Worm (Caenorhabditis elegans) whole organism, young adult: Measurements from ENCODE around the gene Y48G9A.11.

Source experiments
- B0019.2 ChIP-seq: fragments of 200-800 bp; sonication (Bioruptor generic); conservative IDR thresholded peaks from 2 replicates; pipeline ENCODE4 v1.3.6; 2022; ENCODE audit warnings: missing genetic modification reagents, missing genetic modification characterization, missing compliant biosample characterization
- C06A6.2 ChIP-seq: fragments of 200-800 bp; sonication (Bioruptor generic); conservative IDR thresholded peaks from 2 replicates; pipeline ENCODE4 v1.3.6; 2022; ENCODE audit warnings: missing genetic modification characterization, missing compliant biosample characterization
- D2030.7 ChIP-seq: fragments of 200-800 bp; sonication (Bioruptor generic); IDR thresholded peaks from 2 replicates; pipeline ENCODE4 v1.3.6; 2022; ENCODE audit warnings: missing genetic modification reagents, missing genetic modification characterization, missing compliant biosample characterization
- F10E7.11 ChIP-seq: sonication (generic microtip); optimal IDR thresholded peaks from 2 replicates; lab custom pipeline; 2017; ENCODE audit warnings: mild to moderate bottlenecking, missing genetic modification characterization, moderate library complexity, missing compliant biosample characterization
- F52B5.7 ChIP-seq: sonication (generic microtip); optimal IDR thresholded peaks from 2 replicates; lab custom pipeline; 2016; ENCODE audit warnings: mild to moderate bottlenecking, missing genetic modification characterization, missing compliant biosample characterization
- K11D2.4 ChIP-seq: fragments of 200-800 bp; sonication (Bioruptor generic); IDR thresholded peaks from 2 replicates; pipeline ENCODE4 v1.3.6; 2022; ENCODE audit warnings: missing genetic modification reagents, missing genetic modification characterization, missing compliant biosample characterization
- T26A5.8 ChIP-seq: sonication (generic microtip); optimal IDR thresholded peaks from 2 replicates; lab custom pipeline; 2016; ENCODE audit warnings: missing genetic modification characterization, missing compliant biosample characterization
- Y53G8AR.9 ChIP-seq: fragments of 200-800 bp; sonication (Bioruptor generic); conservative IDR thresholded peaks from 2 replicates; pipeline ENCODE4 v1.3.6; 2022; ENCODE audit warnings: missing genetic modification reagents, missing genetic modification characterization, missing compliant biosample characterization
- atf-7 ChIP-seq: sonication (generic microtip); optimal IDR thresholded peaks from 2 replicates; lab custom pipeline; 2017; ENCODE audit warnings: mild to moderate bottlenecking, missing genetic modification characterization, missing compliant biosample characterization
- attf-3 ChIP-seq: fragments of 200-800 bp; sonication (Bioruptor generic); conservative IDR thresholded peaks from 2 replicates; pipeline ENCODE4 v1.3.6; 2022; ENCODE audit warnings: missing genetic modification reagents, missing genetic modification characterization, missing compliant biosample characterization
- attf-5 ChIP-seq: fragments of 200-800 bp; sonication (Bioruptor generic); optimal IDR thresholded peaks from 2 replicates; lab custom pipeline; 2018; ENCODE audit warnings: mild to moderate bottlenecking, missing genetic modification characterization, missing compliant biosample characterization
- bed-1 ChIP-seq: fragments of 200-800 bp; sonication (Bioruptor generic); IDR thresholded peaks from 2 replicates; pipeline ENCODE4 v1.3.6; 2022; ENCODE audit warnings: missing genetic modification reagents, missing genetic modification characterization, missing compliant biosample characterization
- cebp-2 ChIP-seq: fragments of 200-800 bp; sonication (Bioruptor generic); IDR thresholded peaks from 2 replicates; pipeline ENCODE4 v1.3.6; 2022; ENCODE audit warnings: missing genetic modification characterization, missing compliant biosample characterization
- ceh-100 ChIP-seq: fragments of 200-800 bp; sonication (Bioruptor generic); IDR thresholded peaks from 2 replicates; pipeline ENCODE4 v1.3.6; 2022; ENCODE audit warnings: missing genetic modification reagents, missing genetic modification characterization, missing compliant biosample characterization
- ceh-40 ChIP-seq: fragments of 200-800 bp; sonication (Bioruptor generic); IDR thresholded peaks from 2 replicates; pipeline ENCODE4 v1.3.6; 2022; ENCODE audit warnings: missing genetic modification characterization, missing compliant biosample characterization
- chd-7 ChIP-seq: sonication (generic microtip); optimal IDR thresholded peaks from 2 replicates; lab custom pipeline; 2016; ENCODE audit warnings: mild to moderate bottlenecking, missing genetic modification characterization, moderate library complexity, missing compliant biosample characterization
- die-1 ChIP-seq: sonication (generic microtip); optimal IDR thresholded peaks from 2 replicates; lab custom pipeline; 2016; ENCODE audit warnings: missing genotype, mild to moderate bottlenecking, missing genetic modification characterization, missing compliant biosample characterization
- dox-1 ChIP-seq: fragments of 200-800 bp; sonication (Bioruptor generic); IDR thresholded peaks from 2 replicates; pipeline ENCODE4 v1.3.6; 2022; ENCODE audit warnings: missing genetic modification reagents, missing genetic modification characterization, missing compliant biosample characterization
- dpl-1 ChIP-seq: fragments of 150-350 bp; optimal IDR thresholded peaks from 2 replicates; lab custom pipeline; 2014; ENCODE audit warnings: missing biosample characterization, missing genetic modification reagents, missing genetic modification characterization
- efl-1 ChIP-seq: fragments of 150-350 bp; optimal IDR thresholded peaks from 2 replicates; lab custom pipeline; 2014; ENCODE audit warnings: missing biosample characterization, missing genetic modification reagents, missing genetic modification characterization
- egl-18 ChIP-seq: fragments of 200-800 bp; sonication (Bioruptor generic); IDR thresholded peaks from 2 replicates; pipeline ENCODE4 v1.3.6; 2022; ENCODE audit warnings: missing genetic modification reagents, missing genetic modification characterization, missing compliant biosample characterization
- egl-44 ChIP-seq: fragments of 200-800 bp; sonication (Bioruptor generic); IDR thresholded peaks from 2 replicates; pipeline ENCODE4 v1.3.6; 2022; ENCODE audit warnings: missing genetic modification reagents, missing genetic modification characterization, missing compliant biosample characterization
- fkh-3 ChIP-seq: sonication (generic microtip); optimal IDR thresholded peaks from 2 replicates; lab custom pipeline; 2016; ENCODE audit warnings: mild to moderate bottlenecking, missing genetic modification characterization, missing compliant biosample characterization
- hlh-26 ChIP-seq: fragments of 200-800 bp; sonication (Bioruptor generic); conservative IDR thresholded peaks from 2 replicates; pipeline ENCODE4 v1.3.6; 2022; ENCODE audit warnings: missing genetic modification reagents, missing genetic modification characterization, missing compliant biosample characterization
- hmg-1.2 ChIP-seq: fragments of 200-800 bp; sonication (Bioruptor generic); IDR thresholded peaks from 2 replicates; pipeline ENCODE4 v1.3.6; 2022; ENCODE audit warnings: missing genetic modification reagents, missing genetic modification characterization, missing compliant biosample characterization
- hmg-20 ChIP-seq: fragments of 200-800 bp; sonication (Bioruptor generic); IDR thresholded peaks from 2 replicates; pipeline ENCODE4 v1.3.6; 2022; ENCODE audit warnings: missing genetic modification reagents, missing genetic modification characterization, missing compliant biosample characterization
- lag-1 ChIP-seq: fragments of 200-800 bp; sonication (Bioruptor generic); IDR thresholded peaks from 2 replicates; pipeline ENCODE4 v1.3.6; 2022; ENCODE audit warnings: missing genetic modification reagents, missing genetic modification characterization, missing compliant biosample characterization
- lin-26 ChIP-seq: fragments of 200-800 bp; sonication (Bioruptor generic); IDR thresholded peaks from 2 replicates; pipeline ENCODE4 v1.3.6; 2022; ENCODE audit warnings: missing genetic modification reagents, missing genetic modification characterization, missing compliant biosample characterization
- lin-40 ChIP-seq: sonication (generic microtip); optimal IDR thresholded peaks from 2 replicates; lab custom pipeline; 2016; ENCODE audit warnings: missing genetic modification characterization, mild to moderate bottlenecking, missing compliant biosample characterization, missing genotype, missing genetic modification reagents
- lir-1 ChIP-seq: fragments of 200-800 bp; sonication (Bioruptor generic); conservative IDR thresholded peaks from 2 replicates; pipeline ENCODE4 v1.3.6; 2022; ENCODE audit warnings: missing genetic modification reagents, missing genetic modification characterization, missing compliant biosample characterization
- lsl-1 ChIP-seq: fragments of 200-800 bp; sonication (Bioruptor generic); optimal IDR thresholded peaks from 2 replicates; lab custom pipeline; 2018; ENCODE audit warnings: mild to moderate bottlenecking, missing genetic modification characterization, moderate library complexity, missing compliant biosample characterization
- lsy-27 ChIP-seq: sonication (generic microtip); optimal IDR thresholded peaks from 2 replicates; lab custom pipeline; 2017; ENCODE audit warnings: missing genetic modification characterization, mild to moderate bottlenecking, missing compliant biosample characterization, antibody characterized with exemption, missing genotype, borderline replicate concordance; ENCODE audit not compliant: insufficient read depth
- nfya-1 ChIP-seq: sonication (generic microtip); optimal IDR thresholded peaks from 2 replicates; lab custom pipeline; 2017; ENCODE audit warnings: antibody characterized with exemption, missing compliant biosample characterization, missing genetic modification characterization, borderline replicate concordance; ENCODE audit not compliant: insufficient read depth
- nhr-179 ChIP-seq: sonication (generic microtip); optimal IDR thresholded peaks from 2 replicates; lab custom pipeline; 2016; ENCODE audit warnings: mild to moderate bottlenecking, missing genetic modification characterization, missing compliant biosample characterization
- nhr-27 ChIP-seq: fragments of 200-800 bp; sonication (Bioruptor generic); optimal IDR thresholded peaks from 2 replicates; lab custom pipeline; 2018; ENCODE audit warnings: mild to moderate bottlenecking, missing genetic modification characterization, moderate library complexity, missing compliant biosample characterization
- nhr-80 ChIP-seq: sonication (generic microtip); optimal IDR thresholded peaks from 2 replicates; lab custom pipeline; 2016; ENCODE audit warnings: missing genetic modification characterization, missing compliant biosample characterization
- pha-4 ChIP-seq: fragments of 150-350 bp; sonication (generic microtip); optimal IDR thresholded peaks from 2 replicates; lab custom pipeline; 2014; ENCODE audit warnings: missing biosample characterization, missing genetic modification reagents, missing genetic modification characterization
- rcor-1 ChIP-seq: fragments of 200-800 bp; sonication (Bioruptor generic); IDR thresholded peaks from 2 replicates; pipeline ENCODE4 v1.3.6; 2022; ENCODE audit warnings: missing genetic modification reagents, missing genetic modification characterization, missing compliant biosample characterization
- rec-8 ChIP-seq, 2 experiments: sonication (generic microtip); optimal IDR thresholded peaks; 2 replicates each; lab custom pipeline; 2016; ENCODE audit warnings: mild to moderate bottlenecking in 2 of 2, missing genetic modification characterization in 2 of 2, missing genetic modification reagents in 2 of 2, missing genotype in 2 of 2, missing biosample characterization in 1 of 2, missing compliant biosample characterization in 1 of 2, moderate library complexity in 1 of 2
- snpc-1.3 ChIP-seq: sonication (generic microtip); optimal IDR thresholded peaks from 2 replicates; lab custom pipeline; 2017; ENCODE audit warnings: missing genetic modification characterization, mild to moderate bottlenecking, missing compliant biosample characterization, antibody characterized with exemption, moderate library complexity, missing genotype, missing genetic modification reagents; ENCODE audit not compliant: insufficient read depth
- snpc-3.4 ChIP-seq: sonication (generic microtip); optimal IDR thresholded peaks from 2 replicates; lab custom pipeline; 2017; ENCODE audit warnings: missing genetic modification characterization, mild to moderate bottlenecking, missing compliant biosample characterization, antibody characterized with exemption, moderate library complexity, missing genotype, missing genetic modification reagents
- somi-1 ChIP-seq: fragments of 200-800 bp; sonication (Bioruptor generic); optimal IDR thresholded peaks from 2 replicates; lab custom pipeline; 2018; ENCODE audit warnings: mild to moderate bottlenecking, missing genetic modification characterization, missing compliant biosample characterization
- sptf-2 ChIP-seq: fragments of 200-800 bp; sonication (Bioruptor generic); optimal IDR thresholded peaks from 2 replicates; lab custom pipeline; 2018; ENCODE audit warnings: mild to moderate bottlenecking, missing genetic modification characterization, missing compliant biosample characterization
- tbp1 ChIP-seq: fragments of 200-800 bp; sonication (Bioruptor generic); optimal IDR thresholded peaks from 2 replicates; lab custom pipeline; 2018; ENCODE audit warnings: mild to moderate bottlenecking, missing genetic modification characterization, missing compliant biosample characterization
- tbx-9 ChIP-seq: sonication (generic microtip); optimal IDR thresholded peaks from 2 replicates; lab custom pipeline; 2016; ENCODE audit warnings: borderline replicate concordance, missing genetic modification characterization, inconsistent platforms, missing compliant biosample characterization
- tlf-1 ChIP-seq: fragments of 200-800 bp; sonication (Bioruptor generic); optimal IDR thresholded peaks from 2 replicates; lab custom pipeline; 2018; ENCODE audit warnings: mild to moderate bottlenecking, missing genetic modification characterization, missing compliant biosample characterization
- unc-130 ChIP-seq: sonication (generic microtip); optimal IDR thresholded peaks from 2 replicates; lab custom pipeline; 2016; ENCODE audit warnings: missing genetic modification reagents, missing genetic modification characterization, missing compliant biosample characterization
- ztf-26 ChIP-seq: sonication (generic microtip); optimal IDR thresholded peaks from 2 replicates; lab custom pipeline; 2017; ENCODE audit warnings: missing genetic modification characterization, missing compliant biosample characterization

Gene Y48G9A.11

DNA sequence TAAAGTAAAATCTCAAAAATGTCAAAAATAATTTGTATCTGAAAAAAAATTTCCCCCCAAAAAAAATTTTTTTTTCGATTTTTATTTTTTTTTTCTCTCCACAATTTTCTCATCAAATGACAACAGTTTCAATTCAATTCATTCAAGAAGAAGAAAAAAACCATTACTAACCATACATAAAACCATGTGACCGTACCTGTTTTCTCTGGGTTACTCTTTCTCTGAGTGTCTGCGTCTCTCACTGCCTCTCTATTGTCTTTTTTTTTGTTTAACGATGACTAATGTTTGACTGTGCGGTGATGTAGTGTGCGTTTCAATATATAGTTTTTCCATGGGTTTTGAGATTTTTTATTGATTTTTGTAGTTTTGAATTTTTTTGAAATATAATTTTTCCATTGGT, 26.0 kb downstream of the Y48G9A.11 start (continued):
- TF ChIP-seq tbp1 (GFP tag; lab: Kevin White, UChicago), result peak; percentile 9
- TF ChIP-seq lsl-1 (GFP tag; lab: Kevin White, UChicago), result no peak
- no peak for TF ChIP-seq attf-3 (GFP tag; lab: Robert Waterston, UW)
- TF ChIP-seq hlh-26, result no peak
- TF ChIP-seq lin-40 (tag; lab: Kevin White, UChicago), result peak; percentile 82
- TF ChIP-seq nfya-1 (tag; lab: Kevin White, UChicago), result no peak
- TF ChIP-seq F10E7.11 (tag; lab: Kevin White, UChicago), result no peak
- TF ChIP-seq chd-7, result no peak
- TF ChIP-seq lsy-27 (tag; lab: Kevin White, UChicago), result no peak
- no peak for TF ChIP-seq Y53G8AR.9 (GFP tag; lab: Robert Waterston, UW)
- TF ChIP-seq rcor-1, result no peak
- no peak for TF ChIP-seq cebp-2
- TF ChIP-seq B0019.2 (GFP tag; lab: Robert Waterston, UW), result no peak
- no peak for TF ChIP-seq dox-1 (GFP tag; lab: Robert Waterston, UW)
- no peak for TF ChIP-seq egl-44 (GFP tag; lab: Robert Waterston, UW)
- TF ChIP-seq tbx-9 (tag; lab: Kevin White, UChicago), result no peak
- TF ChIP-seq nhr-80, result peak; percentile 12
- TF ChIP-seq ceh-100 (GFP tag; lab: Robert Waterston, UW), result no peak
- TF ChIP-seq hmg-20 (GFP tag; lab: Robert Waterston, UW), result no peak
- peak; percentile 0 for TF ChIP-seq somi-1 (GFP tag; lab: Kevin White, UChicago)
- no peak for TF ChIP-seq lin-26 (GFP tag; lab: Robert Waterston, UW)
- TF ChIP-seq fkh-3, result no peak
- TF ChIP-seq snpc-3.4 (tag; lab: Kevin White, UChicago), result no peak
- TF ChIP-seq lag-1 (GFP tag; lab: Robert Waterston, UW), result no peak
- TF ChIP-seq attf-5 (GFP tag; lab: Kevin White, UChicago), result peak; percentile 68
- no peak for TF ChIP-seq sptf-2 (GFP tag; lab: Kevin White, UChicago)
- peak; percentile 36 for TF ChIP-seq pha-4
- peak; percentile 46 for TF ChIP-seq ztf-26
- TF ChIP-seq unc-130, result no peak
- TF ChIP-seq rec-8 (tag; optimal IDR thresholded peaks at IDR 0.05; lab: Kevin White, UChicago), result no peak
- no peak for TF ChIP-seq ceh-40 (GFP tag; lab: Robert Waterston, UW)
- no peak for TF ChIP-seq dpl-1 (GFP tag; lab: Kevin White, UChicago)
- no peak for TF ChIP-seq D2030.7 (GFP tag; lab: Robert Waterston, UW)
- no peak for TF ChIP-seq F52B5.7 (tag; lab: Kevin White, UChicago)
- TF ChIP-seq bed-1 (GFP tag; lab: Robert Waterston, UW), result no peak
- no peak for TF ChIP-seq nhr-27 (tag; lab: Kevin White, UChicago)
- no peak for TF ChIP-seq lir-1 (GFP tag; lab: Robert Waterston, UW)
- TF ChIP-seq die-1, result no peak
- TF ChIP-seq atf-7 (tag; lab: Kevin White, UChicago), result no peak
- TF ChIP-seq hmg-1.2 (GFP tag; lab: Robert Waterston, UW), result peak; percentile 78
- TF ChIP-seq K11D2.4 (GFP tag; lab: Robert Waterston, UW), result peak; percentile 59; the same call in 1 of the 2 replicates
- no peak for TF ChIP-seq C06A6.2 (GFP tag; lab: Robert Waterston, UW)
- peak; percentile 18 for TF ChIP-seq tlf-1 (GFP tag; lab: Kevin White, UChicago)
- TF ChIP-seq nhr-179 (tag; lab: Kevin White, UChicago), result no peak
- no peak for TF ChIP-seq egl-18
- TF ChIP-seq T26A5.8 (tag; lab: Kevin White, UChicago), result no peak
- TF ChIP-seq efl-1 (GFP tag; lab: Kevin White, UChicago), result no peak
- TF ChIP-seq snpc-1.3 (tag; lab: Kevin White, UChicago), result no peak
